Worm (Caenorhabditis elegans) whole organism, L2 larva: ENCODE results near the gene chkr-1.
"Not testable (repeated sequence)": the region's sequence is repeated elsewhere in the genome, so short reads cannot be mapped to it uniquely, and the experiment has no call there.

Experiments used
- C34F6.9 ChIP-seq: fragments of 150-350 bp; optimal IDR thresholded peaks from 2 replicates; lab custom pipeline; 2014; ENCODE audit warnings: missing biosample characterization, missing genetic modification characterization
- F13H6.1 ChIP-seq: sonication (generic microtip); optimal IDR thresholded peaks from 2 replicates; lab custom pipeline; 2016; ENCODE audit warnings: missing genetic modification characterization, missing compliant biosample characterization
- Y55F3AM.14 ChIP-seq: fragments of 200-800 bp; sonication (Bioruptor generic); optimal IDR thresholded peaks from 2 replicates; lab custom pipeline; 2018; ENCODE audit warnings: mild to moderate bottlenecking, missing genetic modification characterization, missing compliant biosample characterization
- ZK546.5 ChIP-seq: sonication (generic microtip); optimal IDR thresholded peaks from 2 replicates; lab custom pipeline; 2017; ENCODE audit warnings: missing biosample characterization, missing genetic modification characterization
- aly-2 ChIP-seq: fragments of 150-350 bp; optimal IDR thresholded peaks from 2 replicates; lab custom pipeline; 2014; ENCODE audit warnings: missing biosample characterization, missing genetic modification characterization
- ama-1 ChIP-seq: fragments of 150-350 bp; optimal IDR thresholded peaks from 2 replicates; lab custom pipeline; 2018; ENCODE audit warnings: inconsistent platforms
- ceh-16 ChIP-seq: fragments of 150-350 bp; optimal IDR thresholded peaks from 2 replicates; lab custom pipeline; 2014; ENCODE audit warnings: missing biosample characterization, missing genetic modification characterization
- egl-27 ChIP-seq: sonication (generic microtip); optimal IDR thresholded peaks from 3 replicates; lab custom pipeline; 2017; ENCODE audit warnings: missing biosample characterization, missing genetic modification reagents, missing genetic modification characterization
- elt-3 ChIP-seq: sonication (generic microtip); optimal IDR thresholded peaks from 2 replicates; lab custom pipeline; 2017; ENCODE audit warnings: missing biosample characterization, missing genetic modification characterization
- gmeb-1 ChIP-seq: fragments of 150-350 bp; optimal IDR thresholded peaks from 2 replicates; lab custom pipeline; 2014; ENCODE audit warnings: missing biosample characterization, missing genetic modification characterization
- lin-11 ChIP-seq: fragments of 150-350 bp; sonication (generic microtip); optimal IDR thresholded peaks from 2 replicates; lab custom pipeline; 2014; ENCODE audit warnings: missing biosample characterization, missing genetic modification characterization, inconsistent platforms, mixed read lengths
- lsy-2 ChIP-seq, 2 experiments: fragments of 150-350 bp in 1 of 2; sonication (generic microtip) in 1 of 2; optimal IDR thresholded peaks; 2 replicates each; lab custom pipeline; 2014 to 2017; ENCODE audit warnings: missing biosample characterization in 2 of 2, missing genetic modification characterization in 2 of 2
- mdl-1 ChIP-seq, 2 experiments: fragments of 150-350 bp in 1 of 2; sonication (generic microtip) in 1 of 2; optimal IDR thresholded peaks; 2 replicates each; lab custom pipeline; 2017; ENCODE audit warnings: missing biosample characterization in 2 of 2, missing genetic modification characterization in 2 of 2
- nhr-10 ChIP-seq: sonication (generic microtip); optimal IDR thresholded peaks from 2 replicates; lab custom pipeline; 2017; ENCODE audit warnings: missing biosample characterization, missing genetic modification characterization
- nhr-11 ChIP-seq: fragments of 150-350 bp; optimal IDR thresholded peaks from 2 replicates; lab custom pipeline; 2014; ENCODE audit warnings: missing biosample characterization, missing genetic modification characterization
- nhr-129 ChIP-seq: fragments of 150-350 bp; optimal IDR thresholded peaks from 2 replicates; lab custom pipeline; 2014; ENCODE audit warnings: missing biosample characterization, missing genetic modification characterization
- nhr-21 ChIP-seq: fragments of 150-350 bp; optimal IDR thresholded peaks from 2 replicates; lab custom pipeline; 2014; ENCODE audit warnings: missing biosample characterization, missing genetic modification characterization
- nhr-23 ChIP-seq: fragments of 150-350 bp; optimal IDR thresholded peaks from 2 replicates; lab custom pipeline; 2014; ENCODE audit warnings: missing biosample characterization, missing genetic modification reagents, missing genetic modification characterization
- nhr-237 ChIP-seq: fragments of 150-350 bp; optimal IDR thresholded peaks from 2 replicates; lab custom pipeline; 2014; ENCODE audit warnings: missing biosample characterization, missing genetic modification characterization
- nhr-6 ChIP-seq: fragments of 150-350 bp; optimal IDR thresholded peaks from 2 replicates; lab custom pipeline; 2014; ENCODE audit warnings: missing biosample characterization, missing genetic modification characterization
- nhr-77 ChIP-seq: fragments of 150-350 bp; optimal IDR thresholded peaks from 2 replicates; lab custom pipeline; 2014; ENCODE audit warnings: missing biosample characterization, missing genetic modification characterization
- peb-1 ChIP-seq: fragments of 150-350 bp; optimal IDR thresholded peaks from 2 replicates; lab custom pipeline; 2014; ENCODE audit warnings: missing biosample characterization, missing genetic modification characterization
- sem-4 ChIP-seq: fragments of 150-350 bp; optimal IDR thresholded peaks from 2 replicates; lab custom pipeline; 2014; ENCODE audit warnings: missing biosample characterization, missing genetic modification reagents, missing genetic modification characterization
- sma-3 ChIP-seq: sonication (generic microtip); optimal IDR thresholded peaks from 2 replicates; lab custom pipeline; 2016; ENCODE audit warnings: missing genetic modification reagents, missing genetic modification characterization, missing compliant biosample characterization
- sma-9 ChIP-seq, 2 experiments: fragments of 150-350 bp in 1 of 2; sonication (generic microtip) in 1 of 2; optimal IDR thresholded peaks; 2 replicates each; lab custom pipeline; 2014 to 2016; ENCODE audit warnings: missing genetic modification characterization in 2 of 2, mild to moderate bottlenecking in 1 of 2, missing biosample characterization in 1 of 2, missing compliant biosample characterization in 1 of 2, missing genetic modification reagents in 1 of 2, moderate library complexity in 1 of 2
- snpc-4 ChIP-seq: fragments of 150-350 bp; optimal IDR thresholded peaks from 2 replicates; lab custom pipeline; 2014; ENCODE audit warnings: missing biosample characterization, missing genetic modification characterization
- unc-39 ChIP-seq: fragments of 150-350 bp; optimal IDR thresholded peaks from 2 replicates; lab custom pipeline; 2014; ENCODE audit warnings: missing biosample characterization, missing genetic modification characterization
- unc-55 ChIP-seq: fragments of 150-350 bp; sonication (generic microtip); optimal IDR thresholded peaks from 3 replicates; lab custom pipeline; 2014; ENCODE audit warnings: missing biosample characterization, missing genetic modification reagents, missing genetic modification characterization
- zag-1 ChIP-seq: fragments of 150-350 bp; optimal IDR thresholded peaks from 2 replicates; lab custom pipeline; 2014; ENCODE audit warnings: missing biosample characterization, missing genetic modification characterization
- ztf-1 ChIP-seq: fragments of 200-800 bp; sonication (Bioruptor generic); conservative IDR thresholded peaks from 2 replicates; pipeline ENCODE4 v1.3.6; 2022; ENCODE audit warnings: missing genetic modification characterization, missing compliant biosample characterization
- ztf-11 ChIP-seq: sonication (generic microtip); optimal IDR thresholded peaks from 2 replicates; lab custom pipeline; 2017; ENCODE audit warnings: missing biosample characterization, missing genetic modification characterization

chkr-1 gene

DNA sequence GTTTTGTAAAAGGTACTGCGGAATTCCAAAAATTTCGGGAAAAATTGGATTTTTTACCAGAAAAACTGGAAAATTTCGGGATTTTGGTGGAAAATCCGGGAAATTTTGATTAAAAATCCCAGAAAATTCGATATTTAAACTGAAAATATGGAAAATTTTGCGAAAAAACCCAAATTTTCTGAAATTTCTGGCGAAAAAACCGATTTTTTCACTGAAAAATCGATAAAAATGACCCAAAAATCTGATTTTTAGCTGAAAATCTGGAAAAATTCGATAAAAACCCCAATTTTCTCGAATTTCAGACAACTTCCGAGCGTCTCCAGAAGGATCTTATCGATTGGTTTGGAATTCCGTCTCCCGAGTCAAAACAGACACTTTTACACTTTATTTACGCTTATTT, 10.0 kb downstream of the chkr-1 start, which contains the start of gene T08D2.8:
TSS of gene T08D2.8 (plus strand) at position 301 of the 400 bp plus-strand sequence.
- no peak for TF ChIP-seq snpc-4 (tag; lab: Kevin White, UChicago)
- no peak for TF ChIP-seq nhr-21 (tag; lab: Kevin White, UChicago)
- no peak for TF ChIP-seq nhr-77
- no peak for TF ChIP-seq unc-39 (tag; lab: Kevin White, UChicago)
- no peak for TF ChIP-seq F13H6.1
- TF ChIP-seq gmeb-1, result no peak
- no peak for TF ChIP-seq nhr-129 (tag; lab: Kevin White, UChicago)
- TF ChIP-seq nhr-11 (tag; lab: Kevin White, UChicago), result no peak
- TF ChIP-seq ama-1, result no peak
- TF ChIP-seq mdl-1 (tag; optimal IDR thresholded peaks at IDR 0.05; lab: Kevin White, UChicago), result no peak
- no peak for TF ChIP-seq aly-2
- TF ChIP-seq sma-9 (GFP tag; optimal IDR thresholded peaks at IDR 0.05; lab: Kevin White, UChicago), result no peak
- no peak for TF ChIP-seq sma-9 (tag; optimal IDR thresholded peaks at IDR 0.05; lab: Kevin White, UChicago)
- no peak for TF ChIP-seq nhr-6
- TF ChIP-seq sem-4 (tag; lab: Kevin White, UChicago), result no peak
- TF ChIP-seq ceh-16 (tag; lab: Kevin White, UChicago), result no peak
- no peak for TF ChIP-seq lsy-2 (tag; optimal IDR thresholded peaks at IDR 0.05; lab: Kevin White, UChicago)
- no peak for TF ChIP-seq sma-3 (GFP tag; lab: Kevin White, UChicago)
- TF ChIP-seq C34F6.9 (tag; lab: Kevin White, UChicago), result no peak
- TF ChIP-seq, all 48 proteins: peak for 0

DNA sequence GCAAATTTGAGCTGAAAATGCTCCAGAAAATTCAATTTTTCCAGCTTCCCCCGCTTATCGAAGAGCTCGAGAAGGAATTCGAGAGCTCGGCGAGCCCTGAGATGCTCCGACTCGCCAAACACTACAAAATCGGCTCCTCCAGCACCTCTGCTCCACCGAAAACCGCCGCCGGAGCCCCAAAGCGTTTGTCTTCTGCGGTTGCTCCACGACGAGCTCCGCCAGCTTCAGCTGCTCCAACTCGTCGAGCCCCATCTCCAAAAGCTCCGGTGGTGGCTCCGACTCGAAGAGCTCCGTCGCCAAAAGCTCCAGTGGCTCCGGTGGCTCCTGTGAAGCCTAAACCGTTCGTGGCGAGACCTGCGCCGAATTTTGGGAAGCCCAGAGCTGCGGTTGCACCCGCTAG, 13.9 kb downstream of the chkr-1 start:
- TF ChIP-seq sem-4 (tag; lab: Kevin White, UChicago), result no peak
- no peak for TF ChIP-seq ZK546.5 (tag; lab: Kevin White, UChicago)
- TF ChIP-seq lin-11 (tag; lab: Kevin White, UChicago), result no peak
- TF ChIP-seq zag-1, result no peak
- no peak for TF ChIP-seq nhr-77
- no peak for TF ChIP-seq nhr-23 (tag; lab: Kevin White, UChicago)
- no peak for TF ChIP-seq Y55F3AM.14 (GFP tag; lab: Kevin White, UChicago)
- no peak for TF ChIP-seq peb-1 (tag; lab: Kevin White, UChicago)

- not testable (repeated sequence) for TF ChIP-seq nhr-21 (tag; lab: Kevin White, UChicago); F13H6.1; egl-27 (tag; lab: Kevin White, UChicago)
Observed at ce11 chrX:209695-210094, 27.2 kb downstream of the chkr-1 start, which contains the start of gene Y73B3B.3. TSS of gene Y73B3B.3 (plus strand) at chrX:209995.

ce11 chrX:211141-211540, 28.6 kb downstream of the chkr-1 start, which contains the start of gene Y73B3B.1:
TSS of gene Y73B3B.1 (minus strand) at chrX:211241.
- not testable (repeated sequence) for TF ChIP-seq elt-3 (tag; lab: Kevin White, UChicago); gmeb-1; ztf-11 (tag; lab: Kevin White, UChicago)

- not testable (repeated sequence) for TF ChIP-seq gmeb-1, ama-1, aly-2
- TF ChIP-seq, all 48 proteins: peak for 0; not testable (repeated sequence) for 48
Observed at ce11 chrX:215488-215887, 33.0 kb downstream of the chkr-1 start, which contains the start of gene set-28. TSS of gene set-28 (minus strand) at chrX:215588.

DNA sequence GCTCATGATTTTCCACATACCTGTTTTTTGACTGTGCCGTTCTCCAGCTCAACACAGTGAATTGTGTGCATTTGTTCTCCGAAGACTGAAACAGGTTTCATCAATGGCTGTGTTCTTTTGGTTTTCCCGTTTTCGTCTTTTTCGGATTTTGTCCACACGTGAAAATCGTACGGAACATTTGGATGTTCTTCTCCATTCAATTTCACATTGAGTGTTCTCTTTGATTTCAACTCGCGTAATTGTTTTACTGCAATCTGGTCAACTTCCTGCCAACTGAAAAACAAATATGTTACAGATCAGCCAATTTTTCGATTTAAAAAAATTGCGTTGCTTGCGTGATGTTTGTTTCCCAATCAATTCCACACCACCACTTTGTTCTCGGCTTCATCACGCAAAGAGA, 46.9 kb downstream of the chkr-1 start, which contains the start of gene AC8.3:
TSS of gene AC8.3 (minus strand) at position 101 of the 400 bp plus-strand sequence.
- TF ChIP-seq nhr-10 (tag; lab: Kevin White, UChicago); lsy-2 (tag; optimal IDR thresholded peaks at IDR 0.05; lab: Kevin White, UChicago); nhr-6: not testable (repeated sequence)

DNA sequence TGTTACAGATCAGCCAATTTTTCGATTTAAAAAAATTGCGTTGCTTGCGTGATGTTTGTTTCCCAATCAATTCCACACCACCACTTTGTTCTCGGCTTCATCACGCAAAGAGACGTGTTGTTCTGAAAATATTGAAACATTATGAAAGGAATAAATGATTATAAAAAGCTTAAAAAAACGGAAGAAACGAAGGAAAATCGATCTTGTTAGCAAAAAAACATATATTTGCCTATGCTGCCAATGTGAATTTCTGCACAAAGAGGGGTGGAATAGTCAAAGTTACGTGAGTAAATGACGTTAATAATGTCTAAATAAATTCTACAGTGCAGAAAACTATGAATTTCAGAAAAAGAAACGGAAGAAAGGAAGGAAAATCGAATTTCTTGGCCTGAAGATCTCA, 56.6 kb downstream of the chkr-1 start, which contains the start of gene AC8.10:
TSS of gene AC8.10 (minus strand) at position 101 of the 400 bp plus-strand sequence.
- TF ChIP-seq ztf-1; unc-55 (GFP tag; lab: Kevin White, UChicago); nhr-237 (tag; lab: Kevin White, UChicago): not testable (repeated sequence)
